Fruit fly (Drosophila melanogaster) whole organism: Measurements from ENCODE around the gene CG13081.

Source experiments
- EcR ChIP-seq, 2 experiments: fragments of >200 bp; optimal IDR thresholded peaks; 2 replicates each; lab custom pipeline; 2017; ENCODE audit warnings: missing biosample characterization in 2 of 2, missing genetic modification characterization in 2 of 2, missing genetic modification reagents in 2 of 2
- pan ChIP-seq: fragments of >200 bp; optimal IDR thresholded peaks from 2 replicates; lab custom pipeline; 2017
- psq ChIP-seq: fragments of >200 bp; optimal IDR thresholded peaks from 2 replicates; lab custom pipeline; 2017

- no peak for TF ChIP-seq EcR (GFP tag; optimal IDR thresholded peaks at IDR 0.05; lab: Kevin White, UChicago)
- TF ChIP-seq psq (lab: Kevin White, UChicago): no peak
- TF ChIP-seq pan (lab: Kevin White, UChicago): no peak
Measured at dm6 chr2L:19563029-19563980, 22.9 kb downstream of the CG13081 start, which contains the start of gene CG13078.
